Fruit fly (Drosophila melanogaster) whole organism, wandering third instar larva: ENCODE measurements around the gene CCHa2.

Experiments
- Abd-B ChIP-seq: fragments of >200 bp; optimal IDR thresholded peaks from 2 replicates; lab custom pipeline; 2017; ENCODE audit warnings: missing biosample characterization, missing genetic modification characterization
- CG32264 ChIP-seq: fragments of 200-800 bp; sonication (Bioruptor generic); optimal IDR thresholded peaks from 2 replicates; lab custom pipeline; 2016; ENCODE audit warnings: missing biosample characterization, missing genetic modification characterization
- CG9705 ChIP-seq: fragments of 200-800 bp; sonication (Bioruptor generic); optimal IDR thresholded peaks from 2 replicates; lab custom pipeline; 2018; ENCODE audit warnings: missing biosample characterization, mild to moderate bottlenecking, missing genetic modification characterization
- CrebA ChIP-seq: fragments of 200-800 bp; sonication (Bioruptor generic); optimal IDR thresholded peaks from 2 replicates; lab custom pipeline; 2016; ENCODE audit warnings: missing biosample characterization, mild to moderate bottlenecking, missing genetic modification characterization, borderline replicate concordance
- Dif ChIP-seq: fragments of 200-275, 200-300 bp; sonication (Bioruptor generic); optimal IDR thresholded peaks from 2 replicates; lab custom pipeline; 2018; ENCODE audit warnings: missing biosample characterization, missing genetic modification characterization; ENCODE audit not compliant: partially characterized antibody
- GATAd ChIP-seq: sonication (Bioruptor generic); optimal IDR thresholded peaks from 2 replicates; lab custom pipeline; 2016; ENCODE audit warnings: missing biosample characterization, missing genetic modification characterization
- HLH106 ChIP-seq: fragments of 200-800 bp; optimal IDR thresholded peaks from 3 replicates; lab custom pipeline; 2019; ENCODE audit warnings: missing biosample characterization, mild to moderate bottlenecking, missing genetic modification characterization, moderate library complexity
- Hnf4 ChIP-seq: fragments of 200-800 bp; sonication (Bioruptor generic); optimal IDR thresholded peaks from 2 replicates; lab custom pipeline; 2016; ENCODE audit warnings: missing biosample characterization, mild to moderate bottlenecking, missing genetic modification characterization
- Hr78 ChIP-seq: fragments of >200 bp; optimal IDR thresholded peaks from 2 replicates; lab custom pipeline; 2017; ENCODE audit warnings: missing biosample characterization, missing genetic modification characterization
- Hr83 ChIP-seq: fragments of 200-300 bp; sonication (Bioruptor generic); optimal IDR thresholded peaks from 2 replicates; lab custom pipeline; 2016; ENCODE audit warnings: missing biosample characterization, mild to moderate bottlenecking, missing genetic modification characterization, moderate library complexity; ENCODE audit not compliant: poor library complexity, severe bottlenecking
- Jra ChIP-seq: sonication (Bioruptor generic); optimal IDR thresholded peaks from 2 replicates; lab custom pipeline; 2016; ENCODE audit warnings: missing biosample characterization, missing genetic modification characterization
- Mio ChIP-seq: sonication (Bioruptor generic); optimal IDR thresholded peaks from 2 replicates; lab custom pipeline; 2016; ENCODE audit warnings: missing biosample characterization, missing genetic modification characterization
- Myc ChIP-seq: fragments of >200 bp; optimal IDR thresholded peaks from 2 replicates; lab custom pipeline; 2017
- N ChIP-seq: fragments of >200 bp; optimal IDR thresholded peaks from 2 replicates; lab custom pipeline; 2018; ENCODE audit warnings: missing biosample characterization, missing external identifiers, missing genetic modification characterization
- Rel ChIP-seq, 2 experiments: fragments of 200-800 bp; sonication (Bioruptor generic) in 1 of 2; optimal IDR thresholded peaks; 2 replicates in 1 of 2; 3 replicates in 1 of 2; lab custom pipeline; 2016 to 2019; ENCODE audit warnings: mild to moderate bottlenecking in 2 of 2, missing biosample characterization in 2 of 2, missing genetic modification characterization in 2 of 2, moderate library complexity in 1 of 2
- Sp1 ChIP-seq: fragments of 200-800 bp; sonication (Bioruptor generic); optimal IDR thresholded peaks from 3 replicates; lab custom pipeline; 2019; ENCODE audit warnings: missing biosample characterization, mild to moderate bottlenecking, missing genetic modification characterization, moderate library complexity
- Vsx2 ChIP-seq: fragments of 200-300, 225-300 bp; sonication (Bioruptor generic); optimal IDR thresholded peaks from 2 replicates; lab custom pipeline; 2018; ENCODE audit warnings: missing biosample characterization, missing genetic modification characterization; ENCODE audit not compliant: partially characterized antibody
- br ChIP-seq: fragments of 200-800 bp; sonication (Bioruptor generic); optimal IDR thresholded peaks from 2 replicates; lab custom pipeline; 2016; ENCODE audit warnings: missing biosample characterization, missing genetic modification characterization
- brk ChIP-seq: fragments of 200-800 bp; sonication (Bioruptor generic); optimal IDR thresholded peaks from 2 replicates; lab custom pipeline; 2016; ENCODE audit warnings: missing biosample characterization, mild to moderate bottlenecking, missing genetic modification characterization
- dl ChIP-seq, 2 experiments: fragments of 175-275, 200-275 bp in 1 of 2; fragments of 200-275 bp in 1 of 2; sonication (Bioruptor generic); optimal IDR thresholded peaks; lab custom pipeline; 2018; ENCODE audit warnings: mild to moderate bottlenecking in 2 of 2, missing biosample characterization in 2 of 2, missing genetic modification characterization in 2 of 2, moderate library complexity in 2 of 2; ENCODE audit not compliant: partially characterized antibody in 2 of 2, insufficient read depth in 1 of 2
- dsf ChIP-seq: sonication (Bioruptor generic); optimal IDR thresholded peaks from 2 replicates; lab custom pipeline; 2016; ENCODE audit warnings: missing biosample characterization, missing genetic modification characterization, borderline replicate concordance
- ey ChIP-seq: fragments of 200-800 bp; sonication (Bioruptor generic); optimal IDR thresholded peaks from 2 replicates; lab custom pipeline; 2016; ENCODE audit warnings: missing biosample characterization, missing genetic modification characterization
- foxo ChIP-seq, 2 experiments: fragments of 200-800 bp; sonication (Bioruptor generic); optimal IDR thresholded peaks; 2 replicates in 1 of 2; 3 replicates in 1 of 2; lab custom pipeline; 2016 to 2017; ENCODE audit warnings: missing biosample characterization in 2 of 2, missing genetic modification characterization in 2 of 2
- fru ChIP-seq: fragments of 200-800 bp; sonication (Bioruptor generic); optimal IDR thresholded peaks from 3 replicates; lab custom pipeline; 2016; ENCODE audit warnings: missing biosample characterization, mild to moderate bottlenecking, missing genetic modification characterization
- h ChIP-seq: fragments of 200-800 bp; sonication (Bioruptor generic); optimal IDR thresholded peaks from 3 replicates; lab custom pipeline; 2016; ENCODE audit warnings: missing biosample characterization, mild to moderate bottlenecking, missing genetic modification characterization
- jim ChIP-seq: fragments of 175-275, 200-325 bp; sonication (Bioruptor generic); optimal IDR thresholded peaks from 2 replicates; lab custom pipeline; 2016; ENCODE audit warnings: missing biosample characterization, mild to moderate bottlenecking, missing genetic modification characterization
- lola ChIP-seq: fragments of >200 bp; optimal IDR thresholded peaks from 2 replicates; lab custom pipeline; 2017; ENCODE audit warnings: missing biosample characterization, missing genetic modification characterization
- pan ChIP-seq: fragments of >200 bp; optimal IDR thresholded peaks from 2 replicates; lab custom pipeline; 2017
- psq ChIP-seq: fragments of 200-800 bp; sonication (Bioruptor generic); optimal IDR thresholded peaks from 3 replicates; lab custom pipeline; 2017; ENCODE audit warnings: missing biosample characterization, mild to moderate bottlenecking, missing genetic modification characterization, moderate library complexity
- rgr ChIP-seq: fragments of 200-800 bp; sonication (Bioruptor generic); optimal IDR thresholded peaks from 3 replicates; lab custom pipeline; 2016; ENCODE audit warnings: missing biosample characterization, mild to moderate bottlenecking, missing genetic modification characterization
- sage ChIP-seq: fragments of 200-800 bp; sonication (Bioruptor generic); optimal IDR thresholded peaks from 2 replicates; lab custom pipeline; 2016; ENCODE audit warnings: missing biosample characterization, mild to moderate bottlenecking, missing genetic modification characterization
- tai ChIP-seq: sonication (Bioruptor generic); optimal IDR thresholded peaks from 2 replicates; lab custom pipeline; 2016; ENCODE audit warnings: missing biosample characterization, missing genetic modification characterization
- usp ChIP-seq: fragments of >200 bp; optimal IDR thresholded peaks from 2 replicates; lab custom pipeline; 2017; ENCODE audit warnings: missing biosample characterization, missing genetic modification characterization
- woc ChIP-seq: sonication (Bioruptor generic); optimal IDR thresholded peaks from 2 replicates; lab custom pipeline; 2016; ENCODE audit warnings: missing biosample characterization, mild to moderate bottlenecking, missing genetic modification characterization

The CCHa2 gene

DNA sequence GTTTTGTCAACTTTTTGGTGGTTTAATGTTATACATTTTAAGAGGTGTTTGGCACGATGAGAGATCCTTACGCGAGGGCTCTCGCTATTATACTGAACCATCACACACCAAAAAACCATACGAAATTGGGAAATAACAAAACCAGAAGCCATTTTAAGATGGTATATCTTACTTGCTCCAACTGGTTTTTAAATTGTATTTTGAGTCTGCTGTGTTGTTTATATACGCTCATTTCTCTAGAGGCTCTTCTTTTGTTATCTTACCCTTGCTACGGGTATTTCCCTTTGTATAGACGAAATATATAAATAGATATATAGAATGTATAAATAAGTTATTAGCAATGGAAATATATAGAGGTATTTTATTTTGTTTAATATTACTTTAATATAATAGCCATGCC, 11.9 kb upstream of the CCHa2 start, which contains the start of gene yellow-e2:
Gene yellow-e2 (minus strand): TSS at position 101 of the 400 bp plus-strand sequence.
- no peak for TF ChIP-seq GATAd (GFP tag; lab: Kevin White, UChicago)

dm6 chr3R:13404841-13405441, 9.9 kb upstream of the CCHa2 start, which contains the start of gene yellow-e3:
Gene yellow-e3, minus strand, starts transcription at chr3R:13404870.
- no peak for TF ChIP-seq Myc (lab: Kevin White, UChicago)
- TF ChIP-seq h = peak; percentile 6

DNA sequence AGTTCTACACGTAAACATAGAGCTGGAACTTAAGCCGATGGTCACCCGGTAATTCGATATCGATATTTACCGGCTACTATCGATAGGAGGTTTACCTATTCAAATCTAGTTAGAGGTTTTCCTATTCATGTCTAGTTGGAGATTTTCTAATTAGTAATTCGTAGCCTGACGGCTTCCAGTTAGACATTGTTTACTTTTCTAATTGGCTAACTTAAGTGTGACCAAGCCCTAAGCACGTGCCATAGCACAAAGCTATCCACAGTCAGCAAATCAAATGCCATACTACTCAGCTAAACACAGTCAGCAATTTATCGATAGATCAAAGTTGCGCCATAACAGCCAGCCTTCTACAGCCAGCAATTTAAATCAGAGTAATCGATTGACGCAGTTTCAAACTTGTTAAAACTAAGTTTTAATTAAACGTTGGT, 8.0 kb upstream of the CCHa2 start, which contains the start of gene Dpm3:
Gene Dpm3 (minus strand): TSS at position 20 of the 428 bp plus-strand sequence.
- no peak for TF ChIP-seq ey (GFP tag; lab: Kevin White, UChicago)
- TF ChIP-seq Dif (GFP tag; lab: Kevin White, UChicago) = peak; percentile 99
- TF ChIP-seq Hnf4 (GFP tag; lab: Kevin White, UChicago) = peak; percentile 25
- TF ChIP-seq CrebA (GFP tag; lab: Kevin White, UChicago) = no peak
- TF ChIP-seq Vsx2 (GFP tag; lab: Kevin White, UChicago) = peak; percentile 99
- TF ChIP-seq HLH106 (tag; lab: Kevin White, UChicago) = peak; percentile 15
- no peak for TF ChIP-seq N (GFP tag; lab: Kevin White, UChicago)
- TF ChIP-seq dl (GFP tag; optimal IDR thresholded peaks at IDR 0.05; lab: Kevin White, UChicago; ENCODE audit: insufficient read depth in 1 of 2, partially characterized antibody in 2 of 2) = peak; percentile 30 to 85
- TF ChIP-seq, all 38 proteins: peak for 5

DNA sequence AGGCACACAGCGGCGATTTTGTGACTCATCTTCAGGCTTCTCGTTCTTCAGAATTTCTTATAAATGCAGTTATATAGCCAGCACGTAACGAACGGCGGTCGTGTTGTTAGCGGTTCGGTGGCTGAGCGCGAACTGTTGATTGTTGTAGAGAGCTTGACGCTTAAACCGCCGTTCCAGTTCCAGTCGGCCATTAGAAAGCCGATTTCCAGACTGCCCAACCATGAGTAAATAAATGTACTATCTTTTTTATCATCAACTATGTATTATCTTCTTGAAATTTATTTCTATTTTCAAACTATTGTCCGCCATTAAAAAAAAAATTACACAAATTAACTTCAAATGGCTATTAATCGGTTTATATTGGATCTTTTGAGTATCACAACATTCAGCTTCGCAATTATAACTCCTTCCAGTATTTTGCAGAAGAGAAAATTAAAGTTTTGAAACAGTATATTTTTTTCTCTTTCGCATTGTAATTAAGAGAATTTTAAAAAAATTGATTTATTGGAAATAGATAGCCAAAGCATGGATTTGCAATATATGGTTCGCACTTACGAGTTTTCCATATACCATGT, 6.8 kb upstream of the CCHa2 start, which contains the start of gene GILT1:
Gene GILT1 (minus strand): TSS at position 141 of the 575 bp plus-strand sequence.
- TF ChIP-seq br (GFP tag; lab: Kevin White, UChicago) (peak; percentile 42), foxo (GFP tag; optimal IDR thresholded peaks at IDR 0.05; lab: Kevin White, UChicago) (peak in 1 of 2 experiments; percentile 5), Sp1 (GFP tag; lab: Kevin White, UChicago) (no peak), Hr78 (no peak), Dif (GFP tag; lab: Kevin White, UChicago) (no peak), Rel (GFP tag; optimal IDR thresholded peaks at IDR 0.05; lab: Kevin White, UChicago) (no peak), Rel (tag; optimal IDR thresholded peaks at IDR 0.05; lab: Kevin White, UChicago) (no peak), Hr83 (peak; percentile 18), brk (GFP tag; lab: Kevin White, UChicago) (peak; percentile 58), pan (lab: Kevin White, UChicago) (no peak), h (peak; percentile 5), N (GFP tag; lab: Kevin White, UChicago) (no peak), woc (GFP tag; lab: Kevin White, UChicago) (peak; percentile 0), rgr (GFP tag; lab: Kevin White, UChicago) (peak; percentile 35), tai (peak; percentile 48), Jra (GFP tag; lab: Kevin White, UChicago) (peak; percentile 45)

DNA sequence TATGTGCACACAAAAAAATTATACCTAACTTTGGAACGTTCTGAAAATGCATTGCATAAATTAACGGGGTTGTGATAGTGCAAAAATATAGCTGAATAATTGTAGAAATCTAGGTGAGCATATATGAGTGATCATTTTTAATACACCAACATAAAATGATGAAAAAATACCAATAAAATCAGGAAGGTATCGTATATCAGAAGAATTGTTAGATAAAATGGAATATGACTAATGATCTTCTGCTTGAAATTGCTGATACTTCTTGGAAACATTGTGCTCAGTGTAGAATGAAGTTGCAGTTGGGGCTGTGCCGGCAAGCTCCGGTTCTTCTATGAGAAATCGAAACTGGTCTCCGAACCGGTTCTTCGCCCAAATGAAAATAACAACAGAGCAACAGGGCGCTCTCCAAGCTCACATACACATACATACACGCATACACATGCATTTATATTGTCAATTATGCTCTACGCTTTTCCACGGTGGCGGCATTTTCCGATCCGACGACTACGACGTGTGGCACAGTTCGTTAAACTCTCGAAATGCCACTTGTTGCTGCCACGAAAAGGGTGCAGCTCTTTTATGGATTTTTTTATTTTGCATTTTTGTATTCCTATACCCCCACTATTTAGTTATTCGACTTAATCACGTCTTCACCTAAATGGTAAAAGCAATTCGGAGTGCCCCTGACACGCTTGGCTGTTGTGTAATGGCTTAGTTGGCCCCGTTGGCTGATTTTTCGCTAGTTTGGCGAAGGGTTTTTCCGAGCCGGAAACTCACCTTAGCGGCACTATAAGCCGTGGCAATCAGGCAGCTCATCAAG, 6.1 kb upstream of the CCHa2 start:
- TF ChIP-seq CG32264 (GFP tag; lab: Kevin White, UChicago) (peak; percentile 76), dsf (GFP tag; lab: Kevin White, UChicago) (peak; percentile 73), CG9705 (GFP tag; lab: Kevin White, UChicago) (peak; percentile 81), usp (GFP tag; lab: Kevin White, UChicago) (no peak), Hr83 (no peak), pan (lab: Kevin White, UChicago) (no peak), rgr (GFP tag; lab: Kevin White, UChicago) (peak; percentile 93), jim (GFP tag; lab: Kevin White, UChicago) (no peak), GATAd (GFP tag; lab: Kevin White, UChicago) (no peak), Sp1 (GFP tag; lab: Kevin White, UChicago) (peak; percentile 95), fru (GFP tag; lab: Kevin White, UChicago) (peak; percentile 95), sage (peak; percentile 86), Dif (GFP tag; lab: Kevin White, UChicago) (peak; percentile 59), woc (GFP tag; lab: Kevin White, UChicago) (peak; percentile 92), tai (peak; percentile 76), Jra (GFP tag; lab: Kevin White, UChicago) (peak; percentile 85), Hr78 (no peak), br (GFP tag; lab: Kevin White, UChicago) (peak; percentile 95), brk (GFP tag; lab: Kevin White, UChicago) (peak; percentile 80), foxo (GFP tag; optimal IDR thresholded peaks at IDR 0.05; lab: Kevin White, UChicago) (peak; percentile 68 to 94), HLH106 (tag; lab: Kevin White, UChicago) (peak; percentile 93), Abd-B (no peak), Mio (peak; percentile 24), psq (GFP tag; lab: Kevin White, UChicago) (peak; percentile 90), Rel (GFP tag; optimal IDR thresholded peaks at IDR 0.05; lab: Kevin White, UChicago) (peak; percentile 31), Rel (tag; optimal IDR thresholded peaks at IDR 0.05; lab: Kevin White, UChicago) (peak; percentile 65), Vsx2 (GFP tag; lab: Kevin White, UChicago) (peak; percentile 47), h (peak; percentile 94), lola (no peak)
